Worm (Caenorhabditis elegans): ENCODE measurements around the gene tbh-1.

- no peak for TF ChIP-seq tbx-2 (tag; optimal IDR thresholded peaks at IDR 0.05)
- TF ChIP-seq nhr-77 (tag; optimal IDR thresholded peaks at IDR 0.05) = no peak
- TF ChIP-seq mep-1 (tag; optimal IDR thresholded peaks at IDR 0.05) = no peak
- TF ChIP-seq nhr-47 (tag; optimal IDR thresholded peaks at IDR 0.05) = no peak
- no peak for TF ChIP-seq blmp-1 (tag; optimal IDR thresholded peaks at IDR 0.05)
- no peak for TF ChIP-seq efl-1 (optimal IDR thresholded peaks at IDR 0.05)
- TF ChIP-seq efl-1 (GFP tag; optimal IDR thresholded peaks at IDR 0.05 in 1 of 2) = no peak
- no peak for TF ChIP-seq unc-62 (GFP tag; optimal IDR thresholded peaks at IDR 0.05)
- TF ChIP-seq aly-2 (tag; optimal IDR thresholded peaks at IDR 0.05) = no peak
- no peak for TF ChIP-seq ceh-8 (GFP tag; optimal IDR thresholded peaks at IDR 0.05)
- no peak for TF ChIP-seq skn-1 (tag; optimal IDR thresholded peaks at IDR 0.05)
- TF ChIP-seq pag-3 (tag; optimal IDR thresholded peaks at IDR 0.05; ENCODE audit: borderline replicate concordance, insufficient read depth) = no peak
Observed at ce11 chrX:15468657-15469056, 36.0 kb downstream of the tbh-1 start.

Measured in whole organism, L1 larva.